Fruit fly (Drosophila melanogaster) whole organism, embryonic: Measurements from ENCODE around the gene Acat1.

Experiments used
- Aef1 ChIP-seq: fragments of 200-800 bp; sonication (Bioruptor generic); IDR thresholded peaks from 3 replicates; pipeline ENCODE4 v1.3.6; 2022; ENCODE audit warnings: missing biosample characterization, missing genetic modification characterization
- CG1233 ChIP-seq: fragments of 200-800 bp; sonication (Bioruptor generic); optimal IDR thresholded peaks from 4 replicates; lab custom pipeline; 2018; ENCODE audit warnings: missing biosample characterization, mild to moderate bottlenecking, missing genetic modification characterization
- CG15479 ChIP-seq: fragments of 200-800 bp; sonication (Bioruptor generic); optimal IDR thresholded peaks from 3 replicates; lab custom pipeline; 2019; ENCODE audit warnings: missing biosample characterization, mild to moderate bottlenecking, missing genetic modification characterization, moderate library complexity
- CG15514 ChIP-seq: fragments of 200-800 bp; sonication (Bioruptor generic); optimal IDR thresholded peaks from 3 replicates; lab custom pipeline; 2017; ENCODE audit warnings: missing biosample characterization, missing genetic modification characterization, mild to moderate bottlenecking, moderate library complexity, missing genetic modification reagents
- CG17385 ChIP-seq: fragments of 200-800 bp; sonication (Bioruptor generic); optimal IDR thresholded peaks from 3 replicates; lab custom pipeline; 2018; ENCODE audit warnings: missing biosample characterization, mild to moderate bottlenecking, missing genetic modification characterization
- CG2199 ChIP-seq: fragments of 200-800 bp; sonication (Bioruptor generic); IDR thresholded peaks from 3 replicates; pipeline ENCODE4 v1.3.6; 2022; ENCODE audit warnings: missing biosample characterization, missing genetic modification characterization
- CG32767 ChIP-seq: fragments of 200-800 bp; sonication (Bioruptor generic); IDR thresholded peaks from 2 replicates; pipeline ENCODE4 v1.3.6; 2022; ENCODE audit warnings: missing biosample characterization, missing genetic modification characterization
- CG7271 ChIP-seq: fragments of 200-800 bp; sonication (Bioruptor generic); optimal IDR thresholded peaks from 2 replicates; lab custom pipeline; 2018; ENCODE audit warnings: missing biosample characterization, mild to moderate bottlenecking, missing genetic modification characterization, moderate library complexity
- CG7556 ChIP-seq: fragments of 200-800 bp; sonication (Bioruptor generic); optimal IDR thresholded peaks from 2 replicates; lab custom pipeline; 2017; ENCODE audit warnings: missing biosample characterization, mild to moderate bottlenecking, missing genetic modification characterization
- CG7839 ChIP-seq: fragments of 200-800 bp; sonication (Bioruptor generic); optimal IDR thresholded peaks from 3 replicates; lab custom pipeline; 2018; ENCODE audit warnings: missing biosample characterization, mild to moderate bottlenecking, missing genetic modification characterization, moderate library complexity
- CG8290 ChIP-seq, 3 experiments: fragments of 200-800 bp; sonication (Bioruptor generic); optimal IDR thresholded peaks; 2 replicates each; lab custom pipeline; 2016 to 2019; ENCODE audit warnings: missing biosample characterization in 3 of 3, missing genetic modification characterization in 3 of 3, mild to moderate bottlenecking in 2 of 3, moderate library complexity in 1 of 3
- CG8359 ChIP-seq: fragments of 200-800 bp; sonication (Bioruptor generic); optimal IDR thresholded peaks from 2 replicates; lab custom pipeline; 2017; ENCODE audit warnings: missing biosample characterization, mild to moderate bottlenecking, missing genetic modification characterization, borderline replicate concordance
- CkIIα-i1 ChIP-seq: fragments of 200-800 bp; sonication (Bioruptor generic); IDR thresholded peaks from 2 replicates; pipeline ENCODE4 v1.3.6; 2022; ENCODE audit warnings: missing biosample characterization, missing genetic modification characterization
- Dip3 ChIP-seq: fragments of 200-800 bp; sonication (Bioruptor generic); optimal IDR thresholded peaks from 3 replicates; lab custom pipeline; 2016; ENCODE audit warnings: missing biosample characterization, missing genetic modification characterization
- Elba2 ChIP-seq: fragments of 200-800 bp; sonication (Bioruptor generic); optimal IDR thresholded peaks from 3 replicates; lab custom pipeline; 2016; ENCODE audit warnings: missing biosample characterization, missing genetic modification characterization
- bcd ChIP-seq: fragments of 200-800 bp; sonication (Bioruptor generic); optimal IDR thresholded peaks from 2 replicates; lab custom pipeline; 2017; ENCODE audit warnings: missing biosample characterization, mild to moderate bottlenecking, missing genetic modification characterization
- br ChIP-seq: fragments of >200 bp; optimal IDR thresholded peaks from 2 replicates; lab custom pipeline; 2017
- chif ChIP-seq, 2 experiments: fragments of 200-800 bp; sonication (Bioruptor generic); optimal IDR thresholded peaks; 3 replicates each; lab custom pipeline; 2016; ENCODE audit warnings: missing biosample characterization in 2 of 2, missing genetic modification characterization in 2 of 2
- dmrt11E ChIP-seq: fragments of 200-800 bp; sonication (Bioruptor generic); optimal IDR thresholded peaks from 3 replicates; lab custom pipeline; 2018; ENCODE audit warnings: missing biosample characterization, mild to moderate bottlenecking, missing genetic modification characterization, moderate library complexity
- fd3F ChIP-seq: fragments of 200-800 bp; sonication (Bioruptor generic); optimal IDR thresholded peaks from 2 replicates; lab custom pipeline; 2018; ENCODE audit warnings: missing biosample characterization, mild to moderate bottlenecking, missing genetic modification characterization, moderate library complexity
- ftz-f1 ChIP-seq: fragments of 200-800 bp; sonication (Bioruptor generic); optimal IDR thresholded peaks from 2 replicates; lab custom pipeline; 2016; ENCODE audit warnings: missing biosample characterization, missing genetic modification characterization
- gcm ChIP-seq: fragments of 200-800 bp; sonication (Bioruptor generic); optimal IDR thresholded peaks from 2 replicates; lab custom pipeline; 2019; ENCODE audit warnings: missing biosample characterization, mild to moderate bottlenecking, missing genetic modification characterization, moderate library complexity
- ham ChIP-seq: fragments of 200-800 bp; sonication (Bioruptor generic); IDR thresholded peaks from 2 replicates; pipeline ENCODE4 v1.3.6; 2022; ENCODE audit warnings: missing biosample characterization, missing genetic modification characterization
- hb ChIP-seq: fragments of 200-800 bp; sonication (Bioruptor generic); IDR thresholded peaks from 3 replicates; pipeline ENCODE4 v1.3.6; 2022; ENCODE audit warnings: missing biosample characterization, missing genetic modification characterization; ENCODE audit not compliant: partially characterized antibody
- her ChIP-seq: fragments of 200-800 bp; sonication (Bioruptor generic); optimal IDR thresholded peaks from 2 replicates; lab custom pipeline; 2016; ENCODE audit warnings: missing biosample characterization, missing genetic modification characterization
- kah ChIP-seq: fragments of 200-800 bp; sonication (Bioruptor generic); optimal IDR thresholded peaks from 2 replicates; lab custom pipeline; 2018; ENCODE audit warnings: missing biosample characterization, mild to moderate bottlenecking, missing genetic modification characterization
- lbe ChIP-seq: fragments of 200-800 bp; sonication (Bioruptor generic); optimal IDR thresholded peaks from 2 replicates; lab custom pipeline; 2016; ENCODE audit warnings: missing biosample characterization, mild to moderate bottlenecking, missing genetic modification characterization
- lilli ChIP-seq: fragments of 200-800 bp; sonication (Bioruptor generic); optimal IDR thresholded peaks from 3 replicates; lab custom pipeline; 2016; ENCODE audit warnings: missing biosample characterization, missing genetic modification characterization
- pfk ChIP-seq: fragments of 200-800 bp; sonication (Bioruptor generic); optimal IDR thresholded peaks from 2 replicates; lab custom pipeline; 2018; ENCODE audit warnings: missing biosample characterization, mild to moderate bottlenecking, missing genetic modification characterization, moderate library complexity
- schlank ChIP-seq: fragments of 200-800 bp; sonication (Bioruptor generic); optimal IDR thresholded peaks from 2 replicates; lab custom pipeline; 2018; ENCODE audit warnings: missing biosample characterization, mild to moderate bottlenecking, missing genetic modification characterization
- sug ChIP-seq: fragments of 200-800 bp; optimal IDR thresholded peaks from 2 replicates; lab custom pipeline; 2019; ENCODE audit warnings: missing biosample characterization, mild to moderate bottlenecking, missing genetic modification characterization, moderate library complexity
- toy ChIP-seq: fragments of 200-800 bp; sonication (Bioruptor generic); IDR thresholded peaks from 2 replicates; pipeline ENCODE4 v1.3.6; 2022; ENCODE audit warnings: missing biosample characterization, missing genetic modification characterization
- zf30C ChIP-seq: fragments of 200-800 bp; sonication (Bioruptor generic); optimal IDR thresholded peaks from 3 replicates; lab custom pipeline; 2018; ENCODE audit warnings: missing biosample characterization, mild to moderate bottlenecking, missing genetic modification characterization

The Acat1 gene

DNA sequence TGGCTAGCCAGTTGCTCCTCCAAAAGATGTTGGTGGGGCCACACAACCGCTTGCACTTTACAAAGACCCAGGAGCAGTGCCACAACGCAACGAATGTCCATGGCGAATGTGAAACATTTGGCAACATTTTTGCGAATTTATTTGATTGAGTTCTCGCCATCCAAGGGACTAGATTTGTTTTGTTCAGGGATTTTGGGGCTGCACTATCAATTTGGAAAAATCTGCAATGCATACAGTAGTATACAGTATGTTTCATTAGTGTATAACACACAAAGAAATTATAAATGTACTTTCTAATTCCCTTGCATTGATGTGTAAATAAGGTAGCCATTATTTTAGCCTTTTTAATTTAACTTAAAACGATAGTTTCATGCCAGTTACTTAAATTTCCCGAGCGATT is 9.8 kb downstream of the Acat1 start, which contains the start of gene Ir7d (continued):
- TF ChIP-seq CkIIα-i1 (GFP tag; lab: Robert Waterston, UW) (no peak), CG2199 (GFP tag; lab: Robert Waterston, UW) (no peak), CG8359 (GFP tag; lab: Kevin White, UChicago) (no peak)

DNA sequence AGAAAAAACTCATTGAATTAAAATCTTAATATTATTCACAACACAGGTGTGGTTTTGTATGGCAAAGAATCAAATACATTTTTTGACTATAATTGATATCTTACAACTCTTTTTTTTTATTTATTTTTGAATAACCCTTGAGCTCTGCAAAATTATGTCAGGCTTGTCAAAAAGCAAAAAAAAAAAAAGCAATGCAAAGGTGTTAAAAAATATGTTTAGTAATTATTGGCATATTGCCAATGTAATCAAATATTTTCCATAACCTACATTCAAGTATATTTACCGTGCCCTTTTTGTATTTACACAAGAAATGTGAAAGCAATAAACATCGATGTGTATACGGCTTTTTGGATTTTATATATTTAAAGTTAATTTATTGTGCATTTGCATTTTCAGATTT is 14.5 kb downstream of the Acat1 start, which contains the start of gene Ir7c:
Ir7c (plus strand) TSS at position 301 of the 400 bp plus-strand sequence.
- TF ChIP-seq CG8290 (GFP tag; optimal IDR thresholded peaks at IDR 0.05; lab: Kevin White, UChicago): no peak
- TF ChIP-seq CG8290 (tag; optimal IDR thresholded peaks at IDR 0.05; lab: Kevin White, UChicago): no peak
- TF ChIP-seq CG7839: no peak
- no peak for TF ChIP-seq dmrt11E (tag; lab: Kevin White, UChicago)
- TF ChIP-seq pfk (GFP tag; lab: Kevin White, UChicago): no peak
- no peak for TF ChIP-seq sug
- no peak for TF ChIP-seq Elba2
- no peak for TF ChIP-seq CG7556 (GFP tag; lab: Kevin White, UChicago)
- TF ChIP-seq CG1233 (GFP tag; lab: Kevin White, UChicago): no peak
- no peak for TF ChIP-seq fd3F (GFP tag; lab: Kevin White, UChicago)
- TF ChIP-seq, all 482 proteins: peak for 0

DNA sequence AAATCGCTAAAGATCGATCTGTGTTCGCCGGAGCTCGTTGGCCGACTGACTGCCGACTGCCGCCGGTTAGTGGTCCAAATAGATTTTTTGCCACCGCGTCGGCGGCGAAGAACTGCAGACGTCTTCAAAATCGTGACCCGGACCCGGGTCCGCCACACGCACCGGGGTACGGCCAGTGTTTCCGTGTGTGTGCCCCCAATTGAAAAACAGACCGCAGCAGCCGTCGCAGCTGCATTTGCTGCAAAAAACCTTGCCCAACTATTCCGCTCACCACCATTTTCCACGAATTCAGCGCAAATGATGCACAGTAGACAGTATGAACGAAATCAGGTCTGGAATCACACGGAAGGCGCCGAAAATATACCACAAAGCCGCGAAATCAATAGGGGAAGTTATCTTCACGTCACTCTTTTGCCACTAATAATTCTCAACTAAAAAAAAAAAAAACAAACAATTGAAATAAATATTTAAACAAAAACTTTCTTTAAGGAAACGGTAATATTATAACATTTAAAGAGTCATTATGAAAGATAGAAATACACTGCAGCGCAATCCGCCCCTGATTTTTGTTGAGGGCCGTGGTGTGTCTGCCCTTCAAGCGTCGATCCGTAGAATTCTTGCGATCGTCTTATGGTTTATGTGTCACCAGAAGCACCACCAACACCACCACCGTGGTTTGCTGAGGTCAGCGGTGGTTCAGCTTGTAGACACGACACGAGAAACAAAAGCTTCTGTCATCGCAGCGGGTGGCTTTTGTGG is 15.2 kb downstream of the Acat1 start, which contains the start of gene dec:
dec (minus strand) TSS at position 51 of the 759 bp plus-strand sequence.
- no peak for TF ChIP-seq her (GFP tag; lab: Kevin White, UChicago)
- TF ChIP-seq CG15514 (GFP tag; lab: Kevin White, UChicago): no peak
- no peak for TF ChIP-seq kah (GFP tag; lab: Kevin White, UChicago)
- TF ChIP-seq hb (GFP tag; lab: Robert Waterston, UW): no peak
- TF ChIP-seq lilli: no peak
- TF ChIP-seq toy (GFP tag; lab: Robert Waterston, UW): no peak
- TF ChIP-seq bcd: no peak
- no peak for TF ChIP-seq CG17385 (GFP tag; lab: Kevin White, UChicago)
- TF ChIP-seq schlank (tag; lab: Kevin White, UChicago): no peak
- no peak for TF ChIP-seq zf30C (GFP tag; lab: Kevin White, UChicago)
- no peak for TF ChIP-seq CG32767
- TF ChIP-seq Dip3 (GFP tag; lab: Kevin White, UChicago): no peak
- no peak for TF ChIP-seq Aef1

DNA sequence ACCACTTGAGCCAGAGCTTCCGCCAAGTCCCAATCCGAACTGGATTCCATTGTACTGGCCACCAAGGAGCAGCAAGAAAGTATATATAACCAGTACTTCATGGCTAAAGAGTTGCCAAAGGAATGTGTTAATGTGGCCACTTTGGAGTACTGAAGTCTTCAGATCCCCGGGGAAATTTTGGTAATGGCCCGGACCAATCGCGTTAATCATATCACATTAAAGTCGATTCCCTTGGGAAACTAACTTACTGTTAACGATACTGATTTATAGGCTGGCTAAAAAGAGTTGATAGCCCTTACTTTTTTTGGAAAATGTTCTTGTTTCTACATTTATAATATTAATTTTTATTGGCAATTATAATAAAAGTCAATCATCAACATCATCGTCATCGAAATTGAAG is 21.7 kb downstream of the Acat1 start, which contains the start of gene Ir7b:
Ir7b (minus strand) TSS at position 101 of the 400 bp plus-strand sequence.
- TF ChIP-seq CG7271: no peak
- TF ChIP-seq ftz-f1: no peak
- TF ChIP-seq br: no peak
- TF ChIP-seq gcm (GFP tag; lab: Kevin White, UChicago): no peak
- no peak for TF ChIP-seq lbe
- no peak for TF ChIP-seq ham (GFP tag; lab: Robert Waterston, UW)
- TF ChIP-seq CG15479 (GFP tag; lab: Kevin White, UChicago): no peak

DNA sequence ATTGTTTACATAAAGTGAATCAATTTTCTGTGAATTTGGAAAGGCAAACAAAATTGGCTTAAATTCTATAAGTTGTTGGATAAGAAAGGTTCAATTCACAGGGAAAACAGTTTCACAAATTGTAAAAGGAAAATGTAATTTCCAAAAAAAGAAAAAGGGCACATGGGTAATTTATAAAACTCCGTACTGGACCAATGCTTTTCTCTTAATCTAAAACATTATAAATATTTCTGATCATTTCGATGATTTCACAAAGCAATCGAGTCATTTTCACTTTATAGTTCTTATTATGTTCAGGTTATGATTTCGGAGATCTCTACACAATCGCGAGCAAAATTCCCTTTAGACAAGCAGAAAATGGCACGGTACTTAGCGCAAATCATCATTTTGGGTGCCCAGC is 30.7 kb downstream of the Acat1 start, which contains the start of gene CG1409:
CG1409 (plus strand) TSS at position 301 of the 400 bp plus-strand sequence.
- TF ChIP-seq chif (GFP tag; optimal IDR thresholded peaks at IDR 0.05; lab: Kevin White, UChicago): no peak
- TF ChIP-seq bcd: no peak
